Worm (Caenorhabditis elegans) whole organism, L1 larva: ENCODE results near the gene F38B2.3.

ENCODE experiments used
- F16B12.6 ChIP-seq: fragments of 150-350 bp; optimal IDR thresholded peaks from 2 replicates; lab custom pipeline; 2014; ENCODE audit warnings: missing biosample characterization, missing genetic modification characterization
- ama-1 ChIP-seq: fragments of 150-350 bp; optimal IDR thresholded peaks from 2 replicates; lab custom pipeline; 2014
- ceh-63 ChIP-seq: fragments of 200-800 bp; sonication (Bioruptor generic); optimal IDR thresholded peaks from 2 replicates; lab custom pipeline; 2018; ENCODE audit warnings: mild to moderate bottlenecking, missing genetic modification characterization, missing compliant biosample characterization
- ceh-90 ChIP-seq: sonication (generic microtip); optimal IDR thresholded peaks from 2 replicates; lab custom pipeline; 2016; ENCODE audit warnings: missing genetic modification characterization, missing compliant biosample characterization
- efl-1 ChIP-seq, 4 experiments: fragments of 150-350 bp; optimal IDR thresholded peaks in 3 of 4; peaks in 1 of 4; 1 replicate in 1 of 4; 2 replicates in 3 of 4; lab custom pipeline; 2014; ENCODE audit warnings: missing biosample characterization in 2 of 4, missing genetic modification characterization in 2 of 4, missing genetic modification reagents in 2 of 4
- egl-13 ChIP-seq: sonication (generic microtip); optimal IDR thresholded peaks from 2 replicates; lab custom pipeline; 2016; ENCODE audit warnings: missing genotype, missing genetic modification reagents, missing genetic modification characterization, missing compliant biosample characterization
- egl-27 ChIP-seq, 2 experiments: fragments of 150-350 bp in 1 of 2; sonication (generic microtip); optimal IDR thresholded peaks; 3 replicates each; lab custom pipeline; 2017 to 2018; ENCODE audit warnings: missing biosample characterization in 2 of 2, missing genetic modification characterization in 2 of 2, missing genetic modification reagents in 2 of 2
- hpl-2 ChIP-seq: fragments of 150-350 bp; optimal IDR thresholded peaks from 2 replicates; lab custom pipeline; 2014; ENCODE audit warnings: missing biosample characterization, missing genetic modification reagents, missing genetic modification characterization
- irx-1 ChIP-seq: sonication (generic microtip); optimal IDR thresholded peaks from 2 replicates; lab custom pipeline; 2016; ENCODE audit warnings: missing genetic modification characterization, missing compliant biosample characterization
- isw-1 ChIP-seq: fragments of 200-800 bp; sonication (Bioruptor generic); IDR thresholded peaks from 2 replicates; pipeline ENCODE4 v1.3.6; 2022; ENCODE audit warnings: missing genetic modification characterization, missing compliant biosample characterization
- jun-1 ChIP-seq: fragments of 150-350 bp; optimal IDR thresholded peaks from 2 replicates; lab custom pipeline; 2014; ENCODE audit warnings: missing biosample characterization, missing genetic modification reagents, missing genetic modification characterization
- lin-13 ChIP-seq: fragments of 150-350 bp; optimal IDR thresholded peaks from 2 replicates; lab custom pipeline; 2014; ENCODE audit warnings: missing biosample characterization, missing genetic modification reagents, missing genetic modification characterization
- lin-14 ChIP-seq: fragments of 200-800 bp; sonication (Bioruptor generic); optimal IDR thresholded peaks from 2 replicates; lab custom pipeline; 2018; ENCODE audit warnings: mild to moderate bottlenecking, missing genetic modification characterization, moderate library complexity, missing compliant biosample characterization
- lin-15B ChIP-seq: fragments of 150-350 bp; sonication (generic microtip); optimal IDR thresholded peaks from 3 replicates; lab custom pipeline; 2014; ENCODE audit warnings: missing biosample characterization, missing genetic modification characterization
- lir-3 ChIP-seq: sonication (generic microtip); optimal IDR thresholded peaks from 2 replicates; lab custom pipeline; 2016; ENCODE audit warnings: mild to moderate bottlenecking, missing genetic modification characterization, moderate library complexity, missing compliant biosample characterization; ENCODE audit not compliant: poor library complexity
- lsy-2 ChIP-seq, 2 experiments: fragments of 150-350 bp; optimal IDR thresholded peaks; 2 replicates each; lab custom pipeline; 2014; ENCODE audit warnings: missing biosample characterization in 2 of 2, missing genetic modification characterization in 2 of 2
- mab-9 ChIP-seq: fragments of 200-800 bp; sonication (Bioruptor generic); IDR thresholded peaks from 2 replicates; pipeline ENCODE4 v1.3.6; 2022; ENCODE audit warnings: missing genetic modification reagents, missing genetic modification characterization, missing compliant biosample characterization
- mdl-1 ChIP-seq, 2 experiments: fragments of 150-350 bp; optimal IDR thresholded peaks; 2 replicates each; lab custom pipeline; 2014 to 2017; ENCODE audit warnings: missing biosample characterization in 2 of 2, missing genetic modification characterization in 2 of 2, inconsistent platforms in 1 of 2
- mef-2 ChIP-seq: fragments of 150-350 bp; optimal IDR thresholded peaks from 2 replicates; lab custom pipeline; 2014; ENCODE audit warnings: missing biosample characterization, missing genetic modification characterization
- mep-1 ChIP-seq: fragments of 150-350 bp; optimal IDR thresholded peaks from 2 replicates; lab custom pipeline; 2014; ENCODE audit warnings: missing biosample characterization, missing genetic modification characterization
- nhr-11 ChIP-seq: fragments of 150-350 bp; optimal IDR thresholded peaks from 2 replicates; lab custom pipeline; 2014; ENCODE audit warnings: missing biosample characterization, missing genetic modification characterization
- nhr-237 ChIP-seq: fragments of 150-350 bp; optimal IDR thresholded peaks from 2 replicates; lab custom pipeline; 2014; ENCODE audit warnings: missing biosample characterization, missing genetic modification characterization
- nhr-28 ChIP-seq: fragments of 150-350 bp; optimal IDR thresholded peaks from 2 replicates; lab custom pipeline; 2014; ENCODE audit warnings: missing biosample characterization, missing genetic modification characterization
- nhr-90 ChIP-seq: sonication (generic microtip); optimal IDR thresholded peaks from 2 replicates; lab custom pipeline; 2016; ENCODE audit warnings: mild to moderate bottlenecking, missing genetic modification characterization, missing compliant biosample characterization; ENCODE audit not compliant: poor library complexity
- pag-3 ChIP-seq: sonication (generic microtip); optimal IDR thresholded peaks from 2 replicates; lab custom pipeline; 2017; ENCODE audit warnings: missing genetic modification characterization, mild to moderate bottlenecking, missing compliant biosample characterization, antibody characterized with exemption, borderline replicate concordance; ENCODE audit not compliant: insufficient read depth
- pqm-1 ChIP-seq: sonication (generic microtip); optimal IDR thresholded peaks from 3 replicates; lab custom pipeline; 2017; ENCODE audit warnings: missing biosample characterization, missing genetic modification characterization
- rnt-1 ChIP-seq: sonication (generic microtip); optimal IDR thresholded peaks from 2 replicates; lab custom pipeline; 2016; ENCODE audit warnings: mild to moderate bottlenecking, missing genetic modification characterization, moderate library complexity, missing compliant biosample characterization
- snu-23 ChIP-seq: sonication (generic microtip); optimal IDR thresholded peaks from 2 replicates; lab custom pipeline; 2016; ENCODE audit warnings: missing genetic modification characterization, missing compliant biosample characterization
- sox-4 ChIP-seq: sonication (generic microtip); optimal IDR thresholded peaks from 2 replicates; lab custom pipeline; 2016; ENCODE audit warnings: missing genetic modification characterization, missing compliant biosample characterization
- sptf-1 ChIP-seq: fragments of 150-350 bp; optimal IDR thresholded peaks from 2 replicates; lab custom pipeline; 2014; ENCODE audit warnings: missing biosample characterization, missing genetic modification characterization
- sup-37 ChIP-seq: fragments of 200-800 bp; sonication (Bioruptor generic); optimal IDR thresholded peaks from 2 replicates; lab custom pipeline; 2018; ENCODE audit warnings: mild to moderate bottlenecking, missing genetic modification characterization, missing compliant biosample characterization
- unc-30 ChIP-seq: sonication (generic microtip); optimal IDR thresholded peaks from 2 replicates; lab custom pipeline; 2017; ENCODE audit warnings: missing biosample characterization, missing genetic modification characterization
- unc-98 ChIP-seq: fragments of 200-800 bp; sonication (Bioruptor generic); IDR thresholded peaks from 2 replicates; pipeline ENCODE4 v1.3.6; 2022; ENCODE audit warnings: missing genetic modification characterization, missing compliant biosample characterization
- vab-15 ChIP-seq: sonication (generic microtip); optimal IDR thresholded peaks from 2 replicates; lab custom pipeline; 2017; ENCODE audit warnings: missing genotype, mild to moderate bottlenecking, missing genetic modification characterization, missing compliant biosample characterization
- zag-1 ChIP-seq: fragments of 150-350 bp; optimal IDR thresholded peaks from 2 replicates; lab custom pipeline; 2014; ENCODE audit warnings: missing biosample characterization, missing genetic modification characterization
- ztf-11 ChIP-seq, 2 experiments: sonication (generic microtip); optimal IDR thresholded peaks; 2 replicates each; lab custom pipeline; 2016 to 2017; ENCODE audit warnings: missing genetic modification characterization in 2 of 2, missing biosample characterization in 1 of 2, missing compliant biosample characterization in 1 of 2
- ztf-4 ChIP-seq: fragments of 150-350 bp; optimal IDR thresholded peaks from 2 replicates; lab custom pipeline; 2014; ENCODE audit warnings: missing biosample characterization, missing genetic modification characterization

F38B2.3 gene

ce11 chrX:11299642-11300307 lies 13.6 kb upstream of the F38B2.3 start, which contains the start of the genes snrp-40.1 and F08G12.3 (continued):
- TF ChIP-seq lir-3 (tag; lab: Kevin White, UChicago): peak; percentile 36
- TF ChIP-seq nhr-28 (tag; lab: Kevin White, UChicago): no peak
- TF ChIP-seq F16B12.6 (tag; lab: Kevin White, UChicago): peak; percentile 43
- TF ChIP-seq lin-15B (tag; lab: Kevin White, UChicago): peak; percentile 52
- TF ChIP-seq nhr-237: peak; percentile 12
- no peak for TF ChIP-seq sup-37 (GFP tag; lab: Kevin White, UChicago)
- TF ChIP-seq snu-23 (GFP tag; lab: Kevin White, UChicago): peak; percentile 86
- no peak for TF ChIP-seq hpl-2 (GFP tag; lab: Kevin White, UChicago)
- peak; percentile 75 for TF ChIP-seq lin-13 (GFP tag; lab: Kevin White, UChicago)
- peak; percentile 53 to 69 for TF ChIP-seq efl-1 (optimal IDR thresholded peaks at IDR 0.05; lab: Kevin White, UChicago)
- TF ChIP-seq efl-1 (GFP tag; optimal IDR thresholded peaks at IDR 0.05 in 1 of 2; lab: Kevin White, UChicago): peak; percentile 28 to 91
- peak; percentile 6 for TF ChIP-seq nhr-90 (tag; lab: Kevin White, UChicago)
- TF ChIP-seq unc-98 (GFP tag; lab: Robert Waterston, UW): no peak
- TF ChIP-seq ceh-63 (GFP tag; lab: Kevin White, UChicago): no peak
- TF ChIP-seq egl-27 (tag; optimal IDR thresholded peaks at IDR 0.05; lab: Kevin White, UChicago): no peak
- peak; percentile 83 for TF ChIP-seq pag-3 (tag; lab: Kevin White, UChicago)
- TF ChIP-seq pqm-1 (tag; lab: Kevin White, UChicago): no peak
- no peak for TF ChIP-seq irx-1 (tag; lab: Kevin White, UChicago)
- TF ChIP-seq lin-14: peak; percentile 99
- TF ChIP-seq nhr-11 (tag; lab: Kevin White, UChicago): no peak
- TF ChIP-seq lsy-2 (tag; optimal IDR thresholded peaks at IDR 0.05; lab: Kevin White, UChicago): peak; percentile 46 to 84
- TF ChIP-seq vab-15 (tag; lab: Kevin White, UChicago): no peak
- peak in 1 of 2 experiments; percentile 60 for TF ChIP-seq ztf-11 (tag; optimal IDR thresholded peaks at IDR 0.05; lab: Kevin White, UChicago)
- TF ChIP-seq egl-13 (tag; lab: Kevin White, UChicago): peak; percentile 67
- TF ChIP-seq jun-1: peak; percentile 65
- TF ChIP-seq isw-1 (GFP tag; lab: Robert Waterston, UW): peak; percentile 55
- TF ChIP-seq sptf-1 (tag; lab: Kevin White, UChicago): no peak
- TF ChIP-seq mef-2 (tag; lab: Kevin White, UChicago): no peak
- TF ChIP-seq ama-1 (lab: Kevin White, UChicago): no peak
- TF ChIP-seq mdl-1 (tag; optimal IDR thresholded peaks at IDR 0.05; lab: Kevin White, UChicago): peak in 1 of 2 experiments; percentile 86
- TF ChIP-seq ceh-90: no peak
- peak; percentile 10 for TF ChIP-seq sox-4
- no peak for TF ChIP-seq zag-1 (tag; lab: Kevin White, UChicago)

- TF ChIP-seq rnt-1 (tag; lab: Kevin White, UChicago): no peak
- TF ChIP-seq mab-9 (GFP tag; lab: Robert Waterston, UW): no peak
- TF ChIP-seq mef-2 (tag; lab: Kevin White, UChicago): no peak
- no peak for TF ChIP-seq ceh-63 (GFP tag; lab: Kevin White, UChicago)
- TF ChIP-seq ztf-4: no peak
- no peak for TF ChIP-seq mdl-1 (tag; optimal IDR thresholded peaks at IDR 0.05; lab: Kevin White, UChicago)
- no peak for TF ChIP-seq lin-13 (GFP tag; lab: Kevin White, UChicago)
- no peak for TF ChIP-seq unc-30 (tag; lab: Kevin White, UChicago)
- TF ChIP-seq mep-1: no peak
Observed at ce11 chrX:11296683-11297365, 10.7 kb upstream of the F38B2.3 start, which contains the start of gene inx-2. Gene inx-2, minus strand, starts transcription at chrX:11296733.
